Fruit fly (Drosophila melanogaster): ENCODE results near the gene CG17770.

The CG17770 gene

DNA sequence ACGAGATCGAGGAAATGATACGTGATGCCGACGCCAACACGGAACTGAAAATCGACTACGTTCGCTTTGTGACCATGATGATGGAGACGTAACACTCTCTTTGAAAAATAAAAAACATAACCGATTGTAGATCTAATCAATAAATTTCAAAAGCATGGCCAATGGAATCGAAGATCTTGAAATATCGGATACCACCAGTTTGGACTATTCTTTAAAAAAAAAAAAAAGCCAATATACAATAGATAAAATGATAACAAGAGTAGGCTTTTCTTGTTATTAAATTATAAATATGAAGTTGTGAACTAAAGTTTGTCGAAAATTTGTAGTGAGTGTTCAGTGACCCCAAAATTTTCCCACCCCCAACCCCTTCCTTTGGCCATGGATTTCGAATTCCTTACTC is at the start of gene CG17770, which contains the start of gene Acam:
Gene CG17770, plus strand, starts transcription at position 301 of the 400 bp plus-strand sequence.
Gene Acam, plus strand, starts transcription at position 301 of the 400 bp plus-strand sequence.
- no peak for TF ChIP-seq D19B (GFP tag; optimal IDR thresholded peaks at IDR 0.05)
- TF ChIP-seq CG31365 (tag; optimal IDR thresholded peaks at IDR 0.05), result no peak
- no peak for TF ChIP-seq vnd (GFP tag; IDR thresholded peaks at IDR 0.05; ENCODE audit: partially characterized antibody)
- TF ChIP-seq CG6854 (GFP tag; optimal IDR thresholded peaks at IDR 0.05), result no peak
- no peak for TF ChIP-seq schlank (tag; optimal IDR thresholded peaks at IDR 0.05)
- TF ChIP-seq Gug (GFP tag; IDR thresholded peaks at IDR 0.05), result no peak
- TF ChIP-seq CG1233 (GFP tag; optimal IDR thresholded peaks at IDR 0.05), result no peak
- TF ChIP-seq CG2889 (GFP tag; IDR thresholded peaks at IDR 0.05), result no peak
- TF ChIP-seq jigr1 (GFP tag; IDR thresholded peaks at IDR 0.05), result no peak
- TF ChIP-seq Ets65A (GFP tag), result no peak
- TF ChIP-seq gt (GFP tag; IDR thresholded peaks at IDR 0.05), result no peak
- TF ChIP-seq CG16813 (GFP tag; IDR thresholded peaks at IDR 0.05; ENCODE audit: partially characterized antibody), result no peak
- no peak for TF ChIP-seq CG10209 (GFP tag; optimal IDR thresholded peaks at IDR 0.05)
- no peak for TF ChIP-seq CG13424 (tag; optimal IDR thresholded peaks at IDR 0.05)
- TF ChIP-seq CG17568 (GFP tag; optimal IDR thresholded peaks at IDR 0.05), result no peak
- TF ChIP-seq Ptx1 (GFP tag; IDR thresholded peaks at IDR 0.05), result no peak
- no peak for TF ChIP-seq CG6791 (GFP tag; IDR thresholded peaks at IDR 0.05; ENCODE audit: partially characterized antibody)

DNA sequence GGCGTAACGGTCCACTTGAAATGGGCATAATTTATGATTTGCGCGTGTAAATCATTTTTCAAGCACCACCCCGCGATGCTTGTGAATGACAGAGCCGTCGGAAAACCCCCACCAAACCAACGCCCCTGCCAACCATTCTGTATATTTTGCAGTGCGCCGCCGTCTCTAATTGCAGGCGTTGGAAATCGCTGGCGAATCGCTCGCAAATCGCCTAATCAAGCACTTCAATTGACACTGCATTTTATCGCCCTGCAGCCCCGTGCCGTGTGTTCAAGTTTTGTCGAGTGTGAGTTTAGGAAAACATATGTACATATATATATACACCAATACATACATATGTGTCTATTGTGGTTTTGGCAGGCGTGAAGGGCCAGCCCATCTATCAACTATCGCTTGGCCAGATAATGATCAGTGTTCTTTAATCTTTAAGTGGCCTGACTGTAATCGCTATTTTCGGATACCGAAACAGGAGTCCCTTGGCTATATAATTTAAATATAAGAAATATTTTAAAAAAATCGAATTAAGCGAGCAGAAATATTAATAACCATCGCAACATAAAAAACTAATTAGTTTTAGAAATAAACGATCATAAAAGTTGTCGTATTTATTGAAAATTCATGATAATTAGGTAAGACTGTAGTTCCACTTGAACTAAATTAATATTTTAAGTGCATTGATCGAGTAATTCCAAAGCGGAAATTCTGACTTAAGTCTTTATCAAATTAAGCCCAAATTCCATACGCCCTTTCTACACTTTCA is 49.5 kb upstream of the CG17770 start:
- TF ChIP-seq CG8359 (GFP tag; optimal IDR thresholded peaks at IDR 0.05; ENCODE audit: borderline replicate concordance) (peak; percentile 93), CG11398 (GFP tag; optimal IDR thresholded peaks at IDR 0.05) (no peak)

DNA sequence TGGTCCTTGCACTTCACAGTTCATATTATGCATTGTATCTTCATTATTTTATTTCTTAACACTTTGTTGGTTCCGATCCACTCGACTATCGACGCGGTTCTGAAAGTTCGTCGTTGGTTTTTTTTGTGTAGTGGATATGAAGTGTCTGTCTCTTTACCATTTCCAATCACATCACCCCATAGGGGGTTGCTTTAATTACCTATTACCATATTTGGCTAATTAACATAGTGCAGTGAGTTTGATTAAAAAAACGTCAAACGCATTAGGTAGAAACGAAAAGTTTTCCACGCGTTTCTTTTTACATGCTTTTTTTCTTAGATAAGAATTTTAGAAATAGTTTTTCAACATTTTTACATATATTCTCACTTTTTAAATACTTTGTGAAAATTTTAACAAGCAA is 48.7 kb upstream of the CG17770 start, which contains the start of gene LpR1:
Gene LpR1, minus strand, starts transcription at position 101 of the 400 bp plus-strand sequence.
- TF ChIP-seq Dbx (GFP tag; IDR thresholded peaks at IDR 0.05) (no peak), bowl (GFP tag; IDR thresholded peaks at IDR 0.05) (no peak), CG8924 (tag; optimal IDR thresholded peaks at IDR 0.05) (no peak), CG8089 (GFP tag; optimal IDR thresholded peaks at IDR 0.05) (no peak), maf-S (GFP tag; optimal IDR thresholded peaks at IDR 0.05) (no peak), CG42726 (GFP tag; IDR thresholded peaks at IDR 0.05; ENCODE audit: partially characterized antibody) (no peak), ttk (GFP tag; IDR thresholded peaks at IDR 0.05) (no peak)

DNA sequence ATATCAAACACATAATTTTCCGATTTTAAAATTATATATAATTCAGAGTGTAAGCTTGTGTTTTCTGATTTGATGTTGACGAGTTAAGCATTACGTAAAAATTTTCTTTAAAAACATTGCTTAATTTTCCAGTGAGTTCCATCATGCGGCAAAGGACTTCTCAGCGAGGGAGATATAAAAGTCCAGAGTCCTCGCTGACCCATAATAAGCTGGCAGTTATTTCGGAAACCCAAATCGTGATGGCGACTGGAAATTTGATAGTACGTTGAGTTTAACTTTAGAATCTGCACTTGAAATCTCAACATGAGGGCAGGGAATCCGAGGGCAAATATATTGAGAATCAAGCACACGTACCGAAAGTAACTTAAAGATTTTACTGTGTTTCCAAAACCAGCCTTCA is 36.4 kb upstream of the CG17770 start, which contains the start of the genes CG17197 and CG17198:
Gene CG17197, minus strand, starts transcription at position 101 of the 400 bp plus-strand sequence.
Gene CG17198, minus strand, starts transcription at position 101 of the 400 bp plus-strand sequence.
- no peak for TF ChIP-seq CG10267 (tag; optimal IDR thresholded peaks at IDR 0.05)
- no peak for TF ChIP-seq ci (GFP tag; IDR thresholded peaks at IDR 0.05)
- TF ChIP-seq CG6272 (GFP tag; IDR thresholded peaks at IDR 0.05), result no peak
- no peak for TF ChIP-seq CG7357 (GFP tag; IDR thresholded peaks at IDR 0.05)
- no peak for TF ChIP-seq CG17912 (GFP tag; optimal IDR thresholded peaks at IDR 0.05)
- TF ChIP-seq CG3281 (GFP tag; optimal IDR thresholded peaks at IDR 0.05), result no peak
- no peak for TF ChIP-seq klu (GFP tag; IDR thresholded peaks at IDR 0.05)
- no peak for TF ChIP-seq Scr (GFP tag; IDR thresholded peaks at IDR 0.05; ENCODE audit: partially characterized antibody)
- TF ChIP-seq tap (tag; optimal IDR thresholded peaks at IDR 0.05), result no peak
- no peak for TF ChIP-seq CG14860 (GFP tag; IDR thresholded peaks at IDR 0.05; ENCODE audit: partially characterized antibody)
- TF ChIP-seq fd96Cb (tag; optimal IDR thresholded peaks at IDR 0.05), result no peak
- TF ChIP-seq Kr (GFP tag; optimal IDR thresholded peaks at IDR 0.05), result no peak
- no peak for TF ChIP-seq Hr51 (GFP tag; optimal IDR thresholded peaks at IDR 0.05)
- no peak for TF ChIP-seq CG17328 (GFP tag; IDR thresholded peaks at IDR 0.05)

Data from whole organism, embryonic.